Fruit fly (Drosophila melanogaster) whole organism, embryonic: ENCODE measurements around the gene CG3078.
A peak's percentile ranks its signal among the peaks of the same experiment; 100 is the strongest.

Source experiments
- Atf6 ChIP-seq: fragments of 200-800 bp; sonication (Bioruptor generic); IDR thresholded peaks from 2 replicates; pipeline ENCODE4 v1.3.6; 2022; ENCODE audit warnings: missing biosample characterization, missing genetic modification characterization
- Blimp-1 ChIP-seq: fragments of 200-800 bp; sonication (Bioruptor generic); optimal IDR thresholded peaks from 3 replicates; lab custom pipeline; 2018; ENCODE audit warnings: missing biosample characterization, missing genetic modification characterization, mild to moderate bottlenecking, moderate library complexity, missing genetic modification reagents
- CG10321 ChIP-seq: fragments of 200-800 bp; sonication (Bioruptor generic); IDR thresholded peaks from 2 replicates; pipeline ENCODE4 v1.3.6; 2022; ENCODE audit warnings: missing biosample characterization, missing genetic modification characterization
- CG10979 ChIP-seq: fragments of 200-800 bp; sonication (Bioruptor generic); optimal IDR thresholded peaks from 2 replicates; lab custom pipeline; 2018; ENCODE audit warnings: missing biosample characterization, mild to moderate bottlenecking, missing genetic modification characterization, moderate library complexity
- CG11093 ChIP-seq: fragments of 200-800 bp; sonication (Bioruptor generic); IDR thresholded peaks from 3 replicates; pipeline ENCODE4 v1.3.6; 2022; ENCODE audit warnings: missing biosample characterization, missing genetic modification characterization
- CG12104 ChIP-seq: fragments of 200-800 bp; sonication (Bioruptor generic); optimal IDR thresholded peaks from 3 replicates; lab custom pipeline; 2016; ENCODE audit warnings: missing biosample characterization, missing genetic modification characterization
- CG12219 ChIP-seq: fragments of 200-800 bp; sonication (Bioruptor generic); optimal IDR thresholded peaks from 3 replicates; lab custom pipeline; 2018; ENCODE audit warnings: missing biosample characterization, mild to moderate bottlenecking, missing genetic modification characterization
- CG16779 ChIP-seq: fragments of 200-800 bp; sonication (Bioruptor generic); IDR thresholded peaks from 2 replicates; pipeline ENCODE4 v1.3.6; 2022; ENCODE audit warnings: missing biosample characterization, missing genetic modification characterization
- CG31365 ChIP-seq: fragments of 200-800 bp; sonication (Bioruptor generic); optimal IDR thresholded peaks from 2 replicates; lab custom pipeline; 2018; ENCODE audit warnings: missing biosample characterization, mild to moderate bottlenecking, missing genetic modification characterization
- CG31388 ChIP-seq: fragments of 200-800 bp; sonication (Bioruptor generic); optimal IDR thresholded peaks from 2 replicates; lab custom pipeline; 2016; ENCODE audit warnings: missing biosample characterization, missing genetic modification characterization
- CG32772 ChIP-seq: fragments of 200-800 bp; sonication (Bioruptor generic); IDR thresholded peaks from 2 replicates; pipeline ENCODE4 v1.3.6; 2022; ENCODE audit warnings: missing biosample characterization, missing genetic modification characterization
- CG3847 ChIP-seq: fragments of 200-800 bp; sonication (Bioruptor generic); IDR thresholded peaks from 2 replicates; pipeline ENCODE4 v1.3.6; 2022; ENCODE audit warnings: missing biosample characterization, missing genetic modification characterization
- CG42726 ChIP-seq: fragments of 200-800 bp; sonication (Bioruptor generic); IDR thresholded peaks from 2 replicates; pipeline ENCODE4 v1.3.6; 2022; ENCODE audit warnings: missing biosample characterization, missing genetic modification characterization; ENCODE audit not compliant: partially characterized antibody
- CG43689 ChIP-seq: fragments of 200-800 bp; sonication (Bioruptor generic); IDR thresholded peaks from 2 replicates; pipeline ENCODE4 v1.3.6; 2022; ENCODE audit warnings: missing biosample characterization, missing genetic modification characterization
- CG4854 ChIP-seq: fragments of 200-800 bp; sonication (Bioruptor generic); optimal IDR thresholded peaks from 2 replicates; lab custom pipeline; 2016; ENCODE audit warnings: missing biosample characterization, missing genetic modification characterization, inconsistent platforms
- CG6654 ChIP-seq: fragments of 200-800 bp; sonication (Bioruptor generic); optimal IDR thresholded peaks from 2 replicates; lab custom pipeline; 2017; ENCODE audit warnings: missing biosample characterization, mild to moderate bottlenecking, missing genetic modification characterization
- CG8388 ChIP-seq: fragments of 200-800 bp; sonication (Bioruptor generic); optimal IDR thresholded peaks from 2 replicates; lab custom pipeline; 2019; ENCODE audit warnings: missing biosample characterization, mild to moderate bottlenecking, missing genetic modification characterization, moderate library complexity
- CG9609 ChIP-seq: fragments of 200-800 bp; sonication (Bioruptor generic); optimal IDR thresholded peaks from 3 replicates; lab custom pipeline; 2016; ENCODE audit warnings: missing biosample characterization, missing genetic modification characterization
- CG9797 ChIP-seq: fragments of 200-800 bp; sonication (Bioruptor generic); optimal IDR thresholded peaks from 3 replicates; lab custom pipeline; 2018; ENCODE audit warnings: missing biosample characterization, mild to moderate bottlenecking, missing genetic modification characterization
- Doc2 ChIP-seq: fragments of 200-800 bp; sonication (Bioruptor generic); IDR thresholded peaks from 2 replicates; pipeline ENCODE4 v1.3.6; 2022; ENCODE audit warnings: missing biosample characterization, missing genetic modification characterization
- Drgx ChIP-seq: fragments of 200-800 bp; sonication (Bioruptor generic); IDR thresholded peaks from 2 replicates; pipeline ENCODE4 v1.3.6; 2022; ENCODE audit warnings: missing biosample characterization, missing genetic modification characterization
- E2f1 ChIP-seq: fragments of 200-800 bp; sonication (Bioruptor generic); IDR thresholded peaks from 2 replicates; pipeline ENCODE4 v1.3.6; 2022; ENCODE audit warnings: missing biosample characterization, missing genetic modification characterization
- Eip74EF ChIP-seq, 2 experiments: fragments of 200-800 bp in 1 of 2; fragments of >200 bp in 1 of 2; sonication (Bioruptor generic) in 1 of 2; optimal IDR thresholded peaks; 2 replicates each; lab custom pipeline; 2017 to 2019; ENCODE audit warnings: missing biosample characterization in 2 of 2, missing genetic modification characterization in 2 of 2, mild to moderate bottlenecking in 1 of 2, moderate library complexity in 1 of 2
- Ets97D ChIP-seq: fragments of 200-800 bp; sonication (Bioruptor generic); optimal IDR thresholded peaks from 3 replicates; lab custom pipeline; 2016; ENCODE audit warnings: missing biosample characterization, missing genetic modification characterization
- H15 ChIP-seq: fragments of 200-800 bp; sonication (Bioruptor generic); IDR thresholded peaks from 3 replicates; pipeline ENCODE4 v1.3.6; 2022; ENCODE audit warnings: missing biosample characterization, missing genetic modification characterization
- Hey ChIP-seq: fragments of 200-800 bp; sonication (Bioruptor generic); optimal IDR thresholded peaks from 3 replicates; lab custom pipeline; 2018; ENCODE audit warnings: missing biosample characterization, mild to moderate bottlenecking, missing genetic modification characterization
- Jarid2 ChIP-seq: fragments of 200-800 bp; sonication (Bioruptor generic); optimal IDR thresholded peaks from 3 replicates; lab custom pipeline; 2017; ENCODE audit warnings: mild to moderate bottlenecking, missing biosample characterization, missing genetic modification reagents, missing genetic modification characterization
- Kr ChIP-seq: fragments of 200-800 bp; sonication (Bioruptor generic); optimal IDR thresholded peaks from 2 replicates; lab custom pipeline; 2017; ENCODE audit warnings: missing biosample characterization, mild to moderate bottlenecking, missing genetic modification characterization
- MESR4 ChIP-seq: fragments of 200-800 bp; sonication (Bioruptor generic); optimal IDR thresholded peaks from 2 replicates; lab custom pipeline; 2018; ENCODE audit warnings: missing biosample characterization, mild to moderate bottlenecking, missing genetic modification characterization, moderate library complexity
- Max ChIP-seq: fragments of 200-800 bp; sonication (Bioruptor generic); optimal IDR thresholded peaks from 2 replicates; lab custom pipeline; 2016; ENCODE audit warnings: missing biosample characterization, mild to moderate bottlenecking, missing genetic modification characterization
- NC2β ChIP-seq: fragments of 200-800 bp; sonication (Bioruptor generic); optimal IDR thresholded peaks from 2 replicates; lab custom pipeline; 2016; ENCODE audit warnings: missing biosample characterization, missing genetic modification characterization
- Oli ChIP-seq: fragments of 200-800 bp; sonication (Bioruptor generic); optimal IDR thresholded peaks from 2 replicates; lab custom pipeline; 2018; ENCODE audit warnings: missing biosample characterization, mild to moderate bottlenecking, missing genetic modification characterization, moderate library complexity
- Ptx1 ChIP-seq: fragments of 200-800 bp; sonication (Bioruptor generic); IDR thresholded peaks from 2 replicates; pipeline ENCODE4 v1.3.6; 2022; ENCODE audit warnings: missing biosample characterization, missing genetic modification characterization
- Ravus ChIP-seq: fragments of 200-800 bp; sonication (Bioruptor generic); IDR thresholded peaks from 2 replicates; pipeline ENCODE4 v1.3.6; 2022; ENCODE audit warnings: missing biosample characterization, missing genetic modification characterization
- Side ChIP-seq: fragments of 200-800 bp; sonication (Bioruptor generic); optimal IDR thresholded peaks from 2 replicates; lab custom pipeline; 2016; ENCODE audit warnings: missing biosample characterization, missing genetic modification characterization
- Sry-δ ChIP-seq: fragments of 200-800 bp; sonication (Bioruptor generic); optimal IDR thresholded peaks from 2 replicates; lab custom pipeline; 2016; ENCODE audit warnings: missing biosample characterization, missing genetic modification characterization
- ab ChIP-seq: fragments of 200-800 bp; sonication (Bioruptor generic); optimal IDR thresholded peaks from 2 replicates; lab custom pipeline; 2016; ENCODE audit warnings: missing biosample characterization, missing genetic modification characterization
- corto ChIP-seq: fragments of 200-800 bp; sonication (Bioruptor generic); optimal IDR thresholded peaks from 2 replicates; lab custom pipeline; 2016; ENCODE audit warnings: missing biosample characterization, mild to moderate bottlenecking, missing genetic modification characterization, moderate library complexity
- crol ChIP-seq: fragments of 200-800 bp; sonication (Bioruptor generic); IDR thresholded peaks from 2 replicates; pipeline ENCODE4 v1.3.6; 2022; ENCODE audit warnings: missing biosample characterization, missing genetic modification characterization
- ems ChIP-seq: fragments of 200-800 bp; sonication (Bioruptor generic); optimal IDR thresholded peaks from 3 replicates; lab custom pipeline; 2016; ENCODE audit warnings: missing biosample characterization, missing genetic modification characterization
- eyg ChIP-seq: fragments of 200-800 bp; sonication (Bioruptor generic); optimal IDR thresholded peaks from 3 replicates; lab custom pipeline; 2016; ENCODE audit warnings: missing biosample characterization, missing genetic modification characterization
- gcm2 ChIP-seq: fragments of 200-800 bp; sonication (Bioruptor generic); optimal IDR thresholded peaks from 2 replicates; lab custom pipeline; 2016; ENCODE audit warnings: missing biosample characterization, missing genetic modification characterization
- odd ChIP-seq: fragments of 200-800 bp; sonication (Bioruptor generic); optimal IDR thresholded peaks from 2 replicates; lab custom pipeline; 2017; ENCODE audit warnings: missing biosample characterization, mild to moderate bottlenecking, missing genetic modification characterization
- p53 ChIP-seq: fragments of 200-800 bp; sonication (Bioruptor generic); optimal IDR thresholded peaks from 2 replicates; lab custom pipeline; 2016; ENCODE audit warnings: missing biosample characterization, missing genetic modification characterization
- pnt ChIP-seq: fragments of 200-800 bp; sonication (Bioruptor generic); optimal IDR thresholded peaks from 3 replicates; lab custom pipeline; 2016; ENCODE audit warnings: missing biosample characterization, missing genetic modification characterization
- slou ChIP-seq: fragments of 200-800 bp; sonication (Bioruptor generic); optimal IDR thresholded peaks from 3 replicates; lab custom pipeline; 2016; ENCODE audit warnings: missing biosample characterization, missing genetic modification characterization
- tll ChIP-seq, 2 experiments: fragments of 200-800 bp in 1 of 2; fragments of >200 bp in 1 of 2; sonication (Bioruptor generic) in 1 of 2; optimal IDR thresholded peaks; 2 replicates each; lab custom pipeline; 2017 to 2019; ENCODE audit warnings: missing biosample characterization in 2 of 2, missing genetic modification characterization in 2 of 2, mild to moderate bottlenecking in 1 of 2, moderate library complexity in 1 of 2
- tx ChIP-seq: fragments of 200-800 bp; sonication (Bioruptor generic); optimal IDR thresholded peaks from 2 replicates; lab custom pipeline; 2016; ENCODE audit warnings: missing biosample characterization, missing genetic modification characterization
- zen2 ChIP-seq: fragments of 200-800 bp; sonication (Bioruptor generic); IDR thresholded peaks from 3 replicates; pipeline ENCODE4 v1.3.6; 2022; ENCODE audit warnings: missing biosample characterization, missing genetic modification characterization; ENCODE audit not compliant: partially characterized antibody

The CG3078 gene

dm6 chrX:2298708-2299370, 39.2 kb upstream of the CG3078 start (continued):
- TF ChIP-seq CG4854 (peak; percentile 38), Ptx1 (GFP tag; lab: Robert Waterston, UW) (peak; percentile 77), CG9609 (peak; percentile 58), zen2 (GFP tag; lab: Robert Waterston, UW) (no peak), CG3847 (GFP tag; lab: Robert Waterston, UW) (peak; percentile 48), CG31365 (tag; lab: Kevin White, UChicago) (peak; percentile 34), CG32772 (GFP tag; lab: Robert Waterston, UW) (peak; percentile 74), CG9797 (GFP tag; lab: Kevin White, UChicago) (peak; percentile 6), Oli (peak; percentile 75), Blimp-1 (GFP tag; lab: Kevin White, UChicago) (peak; percentile 86), corto (GFP tag; lab: Kevin White, UChicago) (peak; percentile 75), E2f1 (GFP tag; lab: Robert Waterston, UW) (peak; percentile 72), CG31388 (GFP tag; lab: Kevin White, UChicago) (peak; percentile 11), CG16779 (GFP tag; lab: Robert Waterston, UW) (no peak), Max (GFP tag; lab: Kevin White, UChicago) (peak; percentile 41), ems (GFP tag; lab: Kevin White, UChicago) (peak; percentile 72), ab (GFP tag; lab: Kevin White, UChicago) (peak; percentile 67), Drgx (GFP tag; lab: Robert Waterston, UW) (peak; percentile 94), Doc2 (GFP tag; lab: Robert Waterston, UW) (no peak), pnt (GFP tag; lab: Kevin White, UChicago) (peak; percentile 77), MESR4 (GFP tag; lab: Kevin White, UChicago) (peak; percentile 25), NC2β (GFP tag; lab: Kevin White, UChicago) (peak; percentile 84), Eip74EF (GFP tag; optimal IDR thresholded peaks at IDR 0.05; lab: Kevin White, UChicago) (peak in 1 of 2 experiments; percentile 82), eyg (GFP tag; lab: Kevin White, UChicago) (peak; percentile 53), tll (GFP tag; optimal IDR thresholded peaks at IDR 0.05; lab: Kevin White, UChicago) (peak in 1 of 2 experiments; percentile 75), Atf6 (GFP tag; lab: Robert Waterston, UW) (peak; percentile 47; the same call in 1 of the 2 replicates), CG8388 (GFP tag; lab: Kevin White, UChicago) (peak; percentile 88), CG11093 (GFP tag; lab: Robert Waterston, UW) (peak; percentile 49; the same call in 1 of the 3 replicates), CG43689 (GFP tag; lab: Robert Waterston, UW) (peak; percentile 72), CG12219 (GFP tag; lab: Kevin White, UChicago) (peak; percentile 87), slou (no peak), Ets97D (GFP tag; lab: Kevin White, UChicago) (peak; percentile 36), p53 (GFP tag; lab: Kevin White, UChicago) (peak; percentile 60), Side (GFP tag; lab: Kevin White, UChicago) (peak; percentile 87), H15 (GFP tag; lab: Robert Waterston, UW) (peak; percentile 73; the same call in 2 of the 3 replicates), CG42726 (GFP tag; lab: Robert Waterston, UW) (no peak), Hey (tag; lab: Kevin White, UChicago) (no peak), Kr (peak; percentile 76), odd (GFP tag; lab: Kevin White, UChicago) (peak; percentile 69), gcm2 (peak; percentile 75), CG6654 (GFP tag; lab: Kevin White, UChicago) (peak; percentile 16), CG12104 (GFP tag; lab: Kevin White, UChicago) (peak; percentile 43), crol (GFP tag; lab: Robert Waterston, UW) (peak; percentile 61), CG10321 (GFP tag; lab: Robert Waterston, UW) (0 out of 2 replicates have a peak, but pooled peaks have one; percentile 24), Sry-δ (GFP tag; lab: Kevin White, UChicago) (peak; percentile 34), Jarid2 (peak; percentile 40), tx (GFP tag; lab: Kevin White, UChicago) (peak; percentile 62), Ravus (no peak; the same call in 1 of the 2 replicates), CG10979 (tag; lab: Kevin White, UChicago) (peak; percentile 90)
